Worm (Caenorhabditis elegans) whole organism, early embryonic: Measurements from ENCODE around the gene str-185.

ENCODE experiments used
- B0310.2 ChIP-seq: sonication (generic microtip); optimal IDR thresholded peaks from 2 replicates; lab custom pipeline; 2016; ENCODE audit warnings: mild to moderate bottlenecking, missing genetic modification characterization, missing compliant biosample characterization
- F13C5.2 ChIP-seq: sonication (generic microtip); optimal IDR thresholded peaks from 2 replicates; lab custom pipeline; 2017; ENCODE audit warnings: mild to moderate bottlenecking, missing genetic modification characterization, inconsistent platforms, missing compliant biosample characterization
- aly-1 ChIP-seq: sonication (generic microtip); optimal IDR thresholded peaks from 2 replicates; lab custom pipeline; 2016; ENCODE audit warnings: missing genetic modification characterization, missing compliant biosample characterization
- ama-1 ChIP-seq: fragments of 150-350 bp; optimal IDR thresholded peaks from 2 replicates; lab custom pipeline; 2014
- ceh-13 ChIP-seq: fragments of 200-800 bp; sonication (Bioruptor generic); optimal IDR thresholded peaks from 2 replicates; lab custom pipeline; 2018; ENCODE audit warnings: mild to moderate bottlenecking, missing genetic modification characterization, missing compliant biosample characterization
- ceh-36 ChIP-seq: sonication (generic microtip); optimal IDR thresholded peaks from 2 replicates; lab custom pipeline; 2016; ENCODE audit warnings: missing genetic modification characterization, inconsistent platforms, missing compliant biosample characterization
- ets-7 ChIP-seq: sonication (generic microtip); optimal IDR thresholded peaks from 2 replicates; lab custom pipeline; 2016; ENCODE audit warnings: missing genotype, missing genetic modification characterization, missing compliant biosample characterization
- flt-1 ChIP-seq: fragments of 200-800 bp; sonication (Bioruptor generic); IDR thresholded peaks from 2 replicates; pipeline ENCODE4 v1.3.6; 2022; ENCODE audit warnings: missing genetic modification characterization, missing compliant biosample characterization
- hmbx-1 ChIP-seq: sonication (generic microtip); optimal IDR thresholded peaks from 2 replicates; lab custom pipeline; 2016; ENCODE audit warnings: mild to moderate bottlenecking, missing genetic modification characterization, missing compliant biosample characterization
- hmg-4 ChIP-seq: fragments of 200-800 bp; sonication (Bioruptor generic); optimal IDR thresholded peaks from 2 replicates; lab custom pipeline; 2018; ENCODE audit warnings: mild to moderate bottlenecking, missing genetic modification characterization, missing compliant biosample characterization
- hnd-1 ChIP-seq: sonication (generic microtip); optimal IDR thresholded peaks from 2 replicates; lab custom pipeline; 2016; ENCODE audit warnings: missing genetic modification characterization, missing compliant biosample characterization
- pes-1 ChIP-seq: fragments of 200-800 bp; sonication (Bioruptor generic); IDR thresholded peaks from 2 replicates; pipeline ENCODE4 v1.3.6; 2022; ENCODE audit warnings: missing genetic modification reagents, missing genetic modification characterization, missing compliant biosample characterization
- scrt-1 ChIP-seq: fragments of 200-800 bp; sonication (Bioruptor generic); IDR thresholded peaks from 2 replicates; pipeline ENCODE4 v1.3.6; 2022; ENCODE audit warnings: missing genetic modification characterization, missing compliant biosample characterization
- sea-1 ChIP-seq: fragments of 200-800 bp; sonication (Bioruptor generic); conservative IDR thresholded peaks from 2 replicates; pipeline ENCODE4 v1.3.6; 2022; ENCODE audit warnings: missing genetic modification characterization, missing compliant biosample characterization
- tbx-11 ChIP-seq: fragments of 200-800 bp; sonication (Bioruptor generic); IDR thresholded peaks from 2 replicates; pipeline ENCODE4 v1.3.6; 2022; ENCODE audit warnings: missing genetic modification characterization, missing compliant biosample characterization
- tbx-37 ChIP-seq: fragments of 200-800 bp; sonication (Bioruptor generic); conservative IDR thresholded peaks from 2 replicates; pipeline ENCODE4 v1.3.6; 2022; ENCODE audit warnings: missing genetic modification reagents, missing genetic modification characterization, missing compliant biosample characterization
- tra-4 ChIP-seq: sonication (generic microtip); optimal IDR thresholded peaks from 2 replicates; lab custom pipeline; 2017; ENCODE audit warnings: missing genetic modification characterization, missing compliant biosample characterization

The str-185 gene

DNA sequence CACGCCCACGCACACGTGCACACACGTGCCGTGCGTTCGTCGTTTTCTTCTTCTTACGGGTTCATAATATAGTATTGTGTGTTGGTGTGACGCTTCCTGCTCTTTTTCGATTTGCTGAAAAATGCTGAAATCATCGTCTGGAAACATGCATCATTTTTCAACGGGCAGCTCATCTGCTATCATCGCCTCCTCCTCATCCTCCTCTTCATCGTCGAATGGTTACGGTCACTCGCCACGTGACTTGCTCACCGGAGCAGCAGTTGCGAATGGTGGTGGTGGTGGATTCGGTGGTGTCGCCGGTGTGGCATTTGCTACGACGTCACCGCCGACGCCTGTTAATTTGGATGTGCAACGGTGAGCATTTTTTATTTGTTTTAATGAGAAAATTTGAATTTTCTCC, 21.1 kb downstream of the str-185 start:
- TF ChIP-seq ceh-13 (no peak), hnd-1 (tag; lab: Kevin White, UChicago) (no peak), ceh-36 (tag; lab: Kevin White, UChicago) (no peak), flt-1 (GFP tag; lab: Robert Waterston, UW) (no peak), scrt-1 (GFP tag; lab: Robert Waterston, UW) (no peak), sea-1 (GFP tag; lab: Robert Waterston, UW) (no peak), tra-4 (tag; lab: Kevin White, UChicago) (no peak), ets-7 (tag; lab: Kevin White, UChicago) (no peak), B0310.2 (tag; lab: Kevin White, UChicago) (no peak), hmg-4 (GFP tag; lab: Kevin White, UChicago) (no peak), tbx-37 (GFP tag; lab: Robert Waterston, UW) (no peak), tbx-11 (GFP tag; lab: Robert Waterston, UW) (no peak), pes-1 (no peak), ama-1 (lab: Kevin White, UChicago) (no peak), aly-1 (tag; lab: Kevin White, UChicago) (no peak), F13C5.2 (tag; lab: Kevin White, UChicago) (no peak)

DNA sequence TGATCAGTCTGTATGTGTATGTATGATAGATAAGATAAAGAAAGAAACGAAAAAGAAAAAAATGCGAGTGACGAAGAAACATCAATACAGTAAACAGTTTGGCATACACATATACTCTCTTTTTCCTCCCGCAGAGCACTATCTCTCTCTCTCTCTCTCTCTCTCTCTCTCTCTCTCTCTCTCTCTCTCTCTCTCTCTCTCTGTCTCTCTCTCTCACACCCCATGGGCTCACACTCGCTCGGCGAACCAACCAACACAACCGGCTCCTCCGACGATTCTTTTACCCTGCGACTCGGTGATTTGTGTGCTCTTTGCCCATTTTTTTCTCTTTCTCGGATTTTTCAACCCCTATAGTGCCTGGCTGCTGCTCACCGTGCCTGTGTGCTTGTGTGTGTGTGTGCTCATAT, 22.7 kb downstream of the str-185 start:
- 0 out of 2 replicates have a peak, but pooled peaks have one; percentile 43 for TF ChIP-seq sea-1 (GFP tag; lab: Robert Waterston, UW)
- no peak for TF ChIP-seq scrt-1 (GFP tag; lab: Robert Waterston, UW)

DNA sequence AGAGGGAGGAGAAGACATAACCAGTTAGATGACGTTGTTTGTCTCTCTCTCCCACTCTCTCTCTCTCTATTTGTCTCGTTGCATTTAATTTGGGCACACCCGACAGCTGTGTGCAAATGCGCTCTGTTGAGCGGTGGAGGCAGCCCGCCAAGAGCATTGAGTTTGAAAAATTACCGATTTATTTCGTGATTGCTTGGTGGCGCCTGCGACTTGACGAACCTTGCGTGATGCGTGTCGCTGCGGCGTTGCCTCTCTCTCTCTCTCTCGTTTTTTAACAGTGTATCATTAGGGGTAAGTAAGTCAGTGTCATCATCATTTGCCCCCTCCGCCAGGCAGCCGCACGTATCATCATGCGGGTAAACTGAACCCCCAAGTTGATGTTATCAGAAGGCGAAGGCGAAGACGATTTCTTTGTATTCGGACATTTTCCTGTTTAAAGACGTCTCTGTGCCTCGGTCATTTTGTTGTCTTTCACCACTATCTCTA, 23.7 kb downstream of the str-185 start:
- TF ChIP-seq hmbx-1, result no peak
- no peak for TF ChIP-seq ets-7 (tag; lab: Kevin White, UChicago)
- TF ChIP-seq pes-1, result no peak
- no peak for TF ChIP-seq tra-4 (tag; lab: Kevin White, UChicago)
- TF ChIP-seq ceh-36 (tag; lab: Kevin White, UChicago), result no peak
- TF ChIP-seq ceh-13, result no peak
- no peak for TF ChIP-seq ama-1 (lab: Kevin White, UChicago)
- TF ChIP-seq hnd-1 (tag; lab: Kevin White, UChicago), result no peak
- no peak for TF ChIP-seq hmg-4 (GFP tag; lab: Kevin White, UChicago)
- no peak for TF ChIP-seq aly-1 (tag; lab: Kevin White, UChicago)
- 0 out of 2 replicates have a peak, but pooled peaks have one; percentile 33 for TF ChIP-seq tbx-11 (GFP tag; lab: Robert Waterston, UW)
- TF ChIP-seq B0310.2 (tag; lab: Kevin White, UChicago), result no peak
- no peak for TF ChIP-seq scrt-1 (GFP tag; lab: Robert Waterston, UW)
- peak; percentile 71 for TF ChIP-seq F13C5.2 (tag; lab: Kevin White, UChicago)
- no peak for TF ChIP-seq sea-1 (GFP tag; lab: Robert Waterston, UW)

DNA sequence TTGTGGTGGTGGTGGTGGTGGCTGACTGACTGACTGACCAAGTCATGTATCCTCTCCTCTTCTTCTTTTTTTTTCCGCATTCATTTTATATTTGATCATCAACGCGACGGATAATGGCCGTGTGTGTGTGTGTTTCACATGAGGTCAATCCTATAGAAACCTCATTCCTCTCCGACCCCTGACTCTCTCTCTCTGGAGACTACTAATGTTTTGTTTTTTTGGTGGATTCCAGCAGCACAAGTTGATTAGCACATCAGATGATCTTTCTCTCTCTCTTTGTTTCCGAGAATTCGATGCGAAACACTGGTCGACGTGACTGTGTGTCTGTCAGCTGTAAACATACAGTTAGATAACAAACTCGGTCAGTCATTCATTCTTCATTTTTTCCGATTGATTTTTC, 24.7 kb downstream of the str-185 start, which contains the start of gene Y24D9A.7:
Gene Y24D9A.7, minus strand, starts transcription at position 46 of the 400 bp plus-strand sequence.
- TF ChIP-seq tbx-37 (GFP tag; lab: Robert Waterston, UW), result no peak
- TF ChIP-seq pes-1, result no peak
- TF ChIP-seq ama-1 (lab: Kevin White, UChicago), result no peak
- TF ChIP-seq aly-1 (tag; lab: Kevin White, UChicago), result no peak
- TF ChIP-seq F13C5.2 (tag; lab: Kevin White, UChicago), result no peak
- TF ChIP-seq ceh-13, result no peak

DNA sequence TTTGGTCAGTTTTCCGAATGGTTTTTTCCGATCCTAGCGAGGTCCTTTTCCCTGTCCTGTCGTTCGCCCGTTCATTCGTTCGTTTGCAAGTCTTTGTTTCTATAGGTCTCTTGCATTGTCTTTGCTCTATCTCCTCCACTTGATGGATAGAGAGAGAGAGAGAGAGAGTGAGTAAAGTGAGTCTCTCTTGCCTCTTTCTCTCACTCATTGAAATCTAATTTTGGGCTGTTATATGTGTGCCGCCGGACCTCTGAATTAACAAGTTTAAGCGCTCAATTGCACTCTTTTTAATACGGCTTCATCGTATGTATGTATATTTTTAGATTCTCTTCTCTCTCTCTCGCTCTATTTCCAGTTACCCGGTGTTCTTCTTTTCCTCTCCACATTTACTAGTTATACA, 25.9 kb downstream of the str-185 start:
- peak; percentile 38 for TF ChIP-seq hmg-4 (GFP tag; lab: Kevin White, UChicago)
- no peak for TF ChIP-seq tbx-11 (GFP tag; lab: Robert Waterston, UW)
- TF ChIP-seq pes-1, result no peak
- no peak for TF ChIP-seq flt-1 (GFP tag; lab: Robert Waterston, UW)
- TF ChIP-seq sea-1 (GFP tag; lab: Robert Waterston, UW), result no peak
- TF ChIP-seq scrt-1 (GFP tag; lab: Robert Waterston, UW), result no peak
- TF ChIP-seq hmbx-1, result no peak
- no peak for TF ChIP-seq ceh-36 (tag; lab: Kevin White, UChicago)
- no peak for TF ChIP-seq tbx-37 (GFP tag; lab: Robert Waterston, UW)

DNA sequence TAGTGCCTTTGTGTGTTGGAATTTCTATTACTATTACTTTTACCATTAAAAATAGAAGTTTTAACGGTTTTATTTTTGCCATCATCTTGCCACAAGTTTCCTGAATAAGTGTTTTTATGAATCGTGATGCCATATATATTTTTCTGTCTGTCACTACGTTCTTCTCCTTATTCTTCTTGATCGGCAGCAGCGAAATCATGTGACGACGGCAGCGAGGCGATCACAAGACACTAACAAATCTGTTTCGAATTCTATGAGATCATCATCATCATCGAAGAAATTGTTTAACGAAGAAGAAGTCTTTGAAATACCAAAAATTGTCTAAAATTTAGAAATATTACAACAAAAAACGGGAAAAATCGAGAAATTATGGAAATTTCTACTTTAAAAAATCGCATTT, 27.4 kb downstream of the str-185 start:
- TF ChIP-seq tbx-11 (GFP tag; lab: Robert Waterston, UW), result no peak
- no peak for TF ChIP-seq B0310.2 (tag; lab: Kevin White, UChicago)
- TF ChIP-seq pes-1, result no peak
- no peak for TF ChIP-seq sea-1 (GFP tag; lab: Robert Waterston, UW)
- no peak for TF ChIP-seq hmg-4 (GFP tag; lab: Kevin White, UChicago)
- TF ChIP-seq ama-1 (lab: Kevin White, UChicago), result no peak
- TF ChIP-seq hnd-1 (tag; lab: Kevin White, UChicago), result no peak
- no peak for TF ChIP-seq aly-1 (tag; lab: Kevin White, UChicago)
- no peak for TF ChIP-seq ets-7 (tag; lab: Kevin White, UChicago)
- no peak for TF ChIP-seq tbx-37 (GFP tag; lab: Robert Waterston, UW)
- no peak for TF ChIP-seq flt-1 (GFP tag; lab: Robert Waterston, UW)
- no peak for TF ChIP-seq ceh-36 (tag; lab: Kevin White, UChicago)
- TF ChIP-seq F13C5.2 (tag; lab: Kevin White, UChicago), result no peak

DNA sequence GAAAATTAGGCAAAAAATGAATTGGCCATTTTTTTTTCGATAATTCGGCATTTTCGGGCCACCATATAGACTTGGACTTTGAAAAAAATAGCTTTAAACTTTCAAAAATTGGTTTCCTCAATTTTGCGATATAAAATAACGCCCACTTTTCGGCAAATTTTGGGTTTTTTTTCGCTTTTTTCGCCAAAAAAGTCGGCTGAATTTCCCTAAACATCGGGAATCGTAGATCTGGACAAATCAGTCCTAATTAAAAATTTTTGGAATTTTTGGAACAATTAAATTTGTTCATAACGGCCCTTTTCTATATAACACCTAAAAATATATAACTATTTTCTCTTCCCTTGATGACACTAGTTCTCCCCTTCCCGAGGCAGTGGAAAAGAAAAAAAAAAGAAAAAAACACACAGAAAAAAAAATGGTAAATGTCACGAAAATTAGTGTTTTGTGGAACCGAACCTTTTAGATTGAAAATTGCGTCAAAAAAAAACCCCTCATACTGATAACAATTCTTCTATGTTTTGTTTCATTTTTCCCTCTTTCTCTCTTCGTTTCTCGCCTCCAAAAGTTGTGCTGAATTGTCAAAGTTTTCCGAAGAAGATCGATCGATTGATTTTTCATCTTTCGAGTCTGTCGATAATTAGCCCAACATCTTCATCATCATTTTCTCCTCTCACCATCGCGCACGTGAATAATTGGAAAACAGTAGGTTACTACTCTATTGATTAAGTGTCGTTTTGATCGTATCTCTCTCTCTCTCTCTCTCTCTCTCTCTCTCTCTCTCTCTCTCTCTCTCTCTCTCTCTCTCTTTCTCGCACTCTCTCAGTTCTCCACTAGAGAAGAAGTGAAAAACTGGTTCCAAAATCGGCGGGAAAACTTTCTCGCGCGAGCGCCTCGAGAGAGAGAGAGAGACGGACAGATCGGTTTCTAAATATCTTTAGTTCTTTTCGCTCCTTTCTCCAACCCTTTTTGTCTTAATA, 29.2 kb downstream of the str-185 start, which contains the start of gene Y24D9A.6:
Gene Y24D9A.6, minus strand, starts transcription at position 51 of the 977 bp plus-strand sequence.
- TF ChIP-seq pes-1 (no peak), flt-1 (GFP tag; lab: Robert Waterston, UW) (no peak), B0310.2 (tag; lab: Kevin White, UChicago) (no peak), F13C5.2 (tag; lab: Kevin White, UChicago) (no peak), aly-1 (tag; lab: Kevin White, UChicago) (no peak), ama-1 (lab: Kevin White, UChicago) (no peak), tbx-11 (GFP tag; lab: Robert Waterston, UW) (no peak), tra-4 (tag; lab: Kevin White, UChicago) (no peak), hnd-1 (tag; lab: Kevin White, UChicago) (no peak), scrt-1 (GFP tag; lab: Robert Waterston, UW) (no peak), ceh-36 (tag; lab: Kevin White, UChicago) (no peak), sea-1 (GFP tag; lab: Robert Waterston, UW) (no peak), tbx-37 (GFP tag; lab: Robert Waterston, UW) (no peak), hmbx-1 (no peak), hmg-4 (GFP tag; lab: Kevin White, UChicago) (no peak), ceh-13 (no peak), ets-7 (tag; lab: Kevin White, UChicago) (no peak)
